Fruit fly (Drosophila melanogaster): ENCODE measurements around the gene Elo68beta.

Gene Elo68beta

dm6 chr3L:11119901-11120418, 18.5 kb upstream of the Elo68beta start (continued):
- TF ChIP-seq tio (GFP tag; optimal IDR thresholded peaks at IDR 0.05) (no peak), GATAe (GFP tag; conservative IDR thresholded peaks at IDR 0.05) (no peak), CG16779 (GFP tag; IDR thresholded peaks at IDR 0.05) (no peak), zen (tag; optimal IDR thresholded peaks at IDR 0.05) (no peak), CG2129 (GFP tag; IDR thresholded peaks at IDR 0.05; ENCODE audit: partially characterized antibody) (no peak), Asciz (GFP tag; optimal IDR thresholded peaks at IDR 0.05) (peak; percentile 20), Six4 (GFP tag; optimal IDR thresholded peaks at IDR 0.05) (no peak), CG12744 (GFP tag; optimal IDR thresholded peaks at IDR 0.05) (no peak), CG1233 (GFP tag; optimal IDR thresholded peaks at IDR 0.05) (peak; percentile 57), danr (GFP tag; IDR thresholded peaks at IDR 0.05) (no peak), CG4360 (GFP tag; IDR thresholded peaks at IDR 0.05) (peak; percentile 5; the same call in 1 of the 2 replicates), C15 (GFP tag; IDR thresholded peaks at IDR 0.05) (no peak), sisA (GFP tag; IDR thresholded peaks at IDR 0.05) (no peak), Sox102F (GFP tag; optimal IDR thresholded peaks at IDR 0.05) (no peak), Med (GFP tag) (peak; percentile 64), CG4404 (GFP tag; IDR thresholded peaks at IDR 0.05) (no peak), luna (GFP tag; optimal IDR thresholded peaks at IDR 0.05) (no peak), CG8089 (GFP tag; optimal IDR thresholded peaks at IDR 0.05) (no peak), CG8765 (GFP tag; IDR thresholded peaks at IDR 0.05) (no peak), CG10147 (GFP tag; optimal IDR thresholded peaks at IDR 0.05) (peak; percentile 56), CG2889 (GFP tag; IDR thresholded peaks at IDR 0.05) (no peak), stc (GFP tag; IDR thresholded peaks at IDR 0.05) (no peak), CG31365 (tag; optimal IDR thresholded peaks at IDR 0.05) (peak; percentile 71), CG3281 (GFP tag; optimal IDR thresholded peaks at IDR 0.05) (peak; percentile 20), PHDP (tag; optimal IDR thresholded peaks at IDR 0.05) (peak; percentile 53), CG14965 (GFP tag; optimal IDR thresholded peaks at IDR 0.05; ENCODE audit: borderline replicate concordance) (peak; percentile 3)

DNA sequence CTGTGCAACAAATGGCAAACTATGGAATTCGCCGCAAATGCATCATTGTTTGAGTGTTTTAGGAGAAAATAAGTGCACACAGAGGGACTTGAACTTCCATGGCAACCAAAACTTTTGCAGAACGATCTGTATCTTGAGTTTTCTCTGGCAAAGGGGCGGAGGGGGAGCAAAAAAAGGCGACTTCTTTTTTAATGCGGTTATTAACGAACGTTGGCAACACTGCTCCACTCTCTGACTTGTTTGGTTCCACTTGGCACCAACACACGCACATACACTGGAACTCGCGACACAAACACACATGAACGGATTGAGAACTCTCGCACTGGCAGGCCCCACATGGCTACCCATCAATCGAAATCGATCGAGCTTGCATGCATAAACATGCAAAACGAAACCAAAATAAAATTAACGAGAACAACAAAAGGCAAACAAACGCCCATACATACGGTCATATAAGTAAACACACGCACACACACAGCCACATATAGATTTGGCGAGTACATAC, 17.9 kb upstream of the Elo68beta start:
- TF ChIP-seq wdn (GFP tag; IDR thresholded peaks at IDR 0.05) (0 out of 2 replicates have a peak, but pooled peaks have one; percentile 14), NFAT (GFP tag; IDR thresholded peaks at IDR 0.05) (peak; percentile 52; the same call in 1 of the 2 replicates), lov (optimal IDR thresholded peaks at IDR 0.05) (no peak), lov (GFP tag; IDR thresholded peaks at IDR 0.05) (peak; percentile 35; the same call in 1 of the 3 replicates), Optix (GFP tag; IDR thresholded peaks at IDR 0.05) (0 out of 3 replicates have a peak, but pooled peaks have one; percentile 29), CG17568 (GFP tag; optimal IDR thresholded peaks at IDR 0.05) (peak; percentile 61), dysf (GFP tag; IDR thresholded peaks at IDR 0.05) (peak; percentile 38; the same call in 1 of the 3 replicates), CG10366 (GFP tag; IDR thresholded peaks at IDR 0.05) (peak; percentile 43; the same call in 1 of the 2 replicates), vvl (GFP tag; IDR thresholded peaks at IDR 0.05) (peak; percentile 41), Trl (optimal IDR thresholded peaks at IDR 0.05) (peak in 1 of 2 experiments; percentile 5), Trl (GFP tag; optimal IDR thresholded peaks at IDR 0.05) (peak; percentile 10), ken (GFP tag; IDR thresholded peaks at IDR 0.05) (0 out of 3 replicates have a peak, but pooled peaks have one; percentile 25), prd (optimal IDR thresholded peaks at IDR 0.05) (no peak), prd (GFP tag; IDR thresholded peaks at IDR 0.05) (0 out of 3 replicates have a peak, but pooled peaks have one; percentile 9), mam (GFP tag; optimal IDR thresholded peaks at IDR 0.05) (peak; percentile 42), CG32772 (GFP tag; IDR thresholded peaks at IDR 0.05) (peak; percentile 55), Drgx (GFP tag; IDR thresholded peaks at IDR 0.05) (peak; percentile 33; the same call in 1 of the 2 replicates), sens (GFP tag) (peak; percentile 14), Deaf1 (tag; optimal IDR thresholded peaks at IDR 0.05) (no peak), Gug (GFP tag; IDR thresholded peaks at IDR 0.05) (peak; percentile 40; the same call in 1 of the 4 replicates), HLH54F (GFP tag; optimal IDR thresholded peaks at IDR 0.05) (peak; percentile 21), CG8290 (GFP tag; optimal IDR thresholded peaks at IDR 0.05) (no peak), CG8290 (tag; optimal IDR thresholded peaks at IDR 0.05) (peak in 1 of 2 experiments; percentile 59), CG15073 (GFP tag; optimal IDR thresholded peaks at IDR 0.05) (no peak), CG16813 (GFP tag; IDR thresholded peaks at IDR 0.05; ENCODE audit: partially characterized antibody) (0 out of 3 replicates have a peak, but pooled peaks have one; percentile 13), crol (GFP tag; IDR thresholded peaks at IDR 0.05) (peak; percentile 77), CG7987 (GFP tag; optimal IDR thresholded peaks at IDR 0.05) (no peak)
